Comparison of ENCODE assay signal across 3 fruit fly cellular contexts in the genomic region with DNA sequence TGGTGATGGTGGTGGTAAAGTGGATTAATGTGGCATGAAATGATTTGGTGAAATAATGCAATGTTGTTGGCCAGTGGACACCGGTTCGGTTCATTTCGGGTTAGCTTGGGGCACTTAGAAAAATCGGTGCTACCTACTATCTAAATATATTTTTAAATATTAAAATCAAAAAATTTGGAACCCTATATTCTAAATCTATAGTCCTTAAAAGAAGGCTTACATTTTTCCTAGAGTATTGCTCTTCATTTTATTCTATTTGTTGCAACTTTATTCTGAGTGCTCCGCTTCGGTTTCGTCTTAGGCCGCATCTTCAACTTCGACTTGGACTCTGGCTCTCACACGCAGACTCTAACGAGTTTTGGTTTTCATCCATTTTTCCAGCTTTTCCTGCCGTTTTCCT.
TF ChIP-seq lines count a peak whose summit lies in the region.

No protein-coding gene starts in this region.

- TF ChIP-seq CTCF in whole organism, embryonic (GFP tag; optimal IDR thresholded peaks at IDR 0.05; lab: Kevin White, UChicago) = no peak

TF ChIP-seq in whole organism, embryonic, 481 proteins besides CTCF, POLR2A, EP300 and RAD21:
- TF ChIP-seq sens (GFP tag; lab: Kevin White, UChicago) (peak; percentile 3), gfzf (GFP tag; optimal IDR thresholded peaks at IDR 0.05; lab: Kevin White, UChicago) (no peak), Drgx (GFP tag; IDR thresholded peaks at IDR 0.05; lab: Robert Waterston, UW) (0 out of 2 replicates have a peak, but pooled peaks have one; percentile 18), CG6254 (GFP tag; optimal IDR thresholded peaks at IDR 0.05; lab: Kevin White, UChicago) (no peak), pfk (GFP tag; optimal IDR thresholded peaks at IDR 0.05; lab: Kevin White, UChicago) (no peak), jing (GFP tag; optimal IDR thresholded peaks at IDR 0.05; lab: Kevin White, UChicago) (no peak), gem (tag; optimal IDR thresholded peaks at IDR 0.05; lab: Kevin White, UChicago) (peak; percentile 1)

TF ChIP-seq in whole organism, prepupa, 60 proteins besides CTCF, POLR2A, EP300 and RAD21 (continues in another document):
- TF ChIP-seq CG31627 (GFP tag; optimal IDR thresholded peaks at IDR 0.05; lab: Kevin White, UChicago) (no peak), Sox14 (GFP tag; optimal IDR thresholded peaks at IDR 0.05; lab: Kevin White, UChicago) (no peak), acj6 (GFP tag; optimal IDR thresholded peaks at IDR 0.05; lab: Kevin White, UChicago) (no peak), CG7368 (GFP tag; optimal IDR thresholded peaks at IDR 0.05; lab: Kevin White, UChicago) (no peak), Smox (GFP tag; optimal IDR thresholded peaks at IDR 0.05; lab: Kevin White, UChicago) (no peak), CG15336 (GFP tag; IDR thresholded peaks at IDR 0.05; lab: Robert Waterston, UW) (peak; percentile 56; the same call in 1 of the 2 replicates), CG4318 (GFP tag; optimal IDR thresholded peaks at IDR 0.05; lab: Kevin White, UChicago) (peak; percentile 14), CG34406 (GFP tag; optimal IDR thresholded peaks at IDR 0.05; lab: Kevin White, UChicago) (no peak), dsx (GFP tag; optimal IDR thresholded peaks at IDR 0.05; lab: Kevin White, UChicago; ENCODE audit: poor library complexity, severe bottlenecking) (no peak), CG16779 (tag; optimal IDR thresholded peaks at IDR 0.05; lab: Kevin White, UChicago) (no peak), fd59A (GFP tag; optimal IDR thresholded peaks at IDR 0.05; lab: Kevin White, UChicago) (no peak), CG6163 (GFP tag; IDR thresholded peaks at IDR 0.05; lab: Robert Waterston, UW) (no peak; the same call in 2 of the 3 replicates), topi (GFP tag; optimal IDR thresholded peaks at IDR 0.05; lab: Kevin White, UChicago) (no peak), CG32006 (GFP tag; optimal IDR thresholded peaks at IDR 0.05; lab: Kevin White, UChicago) (peak; percentile 66), CG1621 (tag; optimal IDR thresholded peaks at IDR 0.05; lab: Kevin White, UChicago) (no peak), Eip78C (GFP tag; lab: Kevin White, UChicago) (peak; percentile 18), CG9139 (GFP tag; optimal IDR thresholded peaks at IDR 0.05; lab: Kevin White, UChicago) (no peak), fd85E (GFP tag; optimal IDR thresholded peaks at IDR 0.05; lab: Kevin White, UChicago) (no peak), CG11294 (GFP tag; IDR thresholded peaks at IDR 0.05; lab: Robert Waterston, UW) (no peak), CG6792 (GFP tag; optimal IDR thresholded peaks at IDR 0.05; lab: Kevin White, UChicago) (no peak), CG11762 (GFP tag; optimal IDR thresholded peaks at IDR 0.05; lab: Kevin White, UChicago; ENCODE audit: insufficient read depth) (no peak), dac (GFP tag; optimal IDR thresholded peaks at IDR 0.05; lab: Kevin White, UChicago) (no peak), CG8119 (GFP tag; IDR thresholded peaks at IDR 0.05; lab: Robert Waterston, UW) (peak; percentile 47; the same call in 2 of the 3 replicates), spab (GFP tag; optimal IDR thresholded peaks at IDR 0.05; lab: Kevin White, UChicago) (no peak), esn (GFP tag; optimal IDR thresholded peaks at IDR 0.05; lab: Kevin White, UChicago) (no peak), lz (GFP tag; optimal IDR thresholded peaks at IDR 0.05; lab: Kevin White, UChicago) (no peak), CG6854 (GFP tag; optimal IDR thresholded peaks at IDR 0.05; lab: Kevin White, UChicago) (no peak), CG10669 (GFP tag; optimal IDR thresholded peaks at IDR 0.05; lab: Kevin White, UChicago) (no peak), cyc (GFP tag; optimal IDR thresholded peaks at IDR 0.05; lab: Kevin White, UChicago) (no peak), salr (GFP tag; optimal IDR thresholded peaks at IDR 0.05; lab: Kevin White, UChicago) (no peak), Blimp-1 (GFP tag; optimal IDR thresholded peaks at IDR 0.05; lab: Kevin White, UChicago) (no peak), Hr4 (GFP tag; optimal IDR thresholded peaks at IDR 0.05; lab: Kevin White, UChicago) (no peak), CG8632 (GFP tag; optimal IDR thresholded peaks at IDR 0.05; lab: Kevin White, UChicago) (no peak), Sox102F (GFP tag; optimal IDR thresholded peaks at IDR 0.05; lab: Kevin White, UChicago) (no peak), Lpt (GFP tag; optimal IDR thresholded peaks at IDR 0.05; lab: Kevin White, UChicago) (peak; percentile 31), Sox15 (GFP tag; optimal IDR thresholded peaks at IDR 0.05; lab: Kevin White, UChicago) (no peak), Ets96B (tag; optimal IDR thresholded peaks at IDR 0.05; lab: Kevin White, UChicago) (no peak), net (GFP tag; optimal IDR thresholded peaks at IDR 0.05; lab: Kevin White, UChicago) (no peak), CG6808 (GFP tag; optimal IDR thresholded peaks at IDR 0.05; lab: Kevin White, UChicago) (no peak), achi (GFP tag; optimal IDR thresholded peaks at IDR 0.05; lab: Kevin White, UChicago) (peak; percentile 32), CG11902 (GFP tag; optimal IDR thresholded peaks at IDR 0.05; lab: Kevin White, UChicago) (no peak)

TF ChIP-seq in whole organism, pupa, 21 proteins besides CTCF, POLR2A, EP300 and RAD21:
- 0 out of 2 replicates have a peak, but pooled peaks have one; percentile 26 for TF ChIP-seq CG12605 (GFP tag; IDR thresholded peaks at IDR 0.05; lab: Robert Waterston, UW)
- TF ChIP-seq Pif1B (GFP tag; optimal IDR thresholded peaks at IDR 0.05; lab: Kevin White, UChicago) = no peak
- TF ChIP-seq D1 (tag; optimal IDR thresholded peaks at IDR 0.05; lab: Kevin White, UChicago) = no peak
- TF ChIP-seq CG14655 (GFP tag; optimal IDR thresholded peaks at IDR 0.05; lab: Kevin White, UChicago) = peak; percentile 67
- TF ChIP-seq CG4496 (GFP tag; IDR thresholded peaks at IDR 0.05; lab: Robert Waterston, UW) = peak; percentile 50; the same call in 1 of the 3 replicates
- TF ChIP-seq CG34367 (tag; optimal IDR thresholded peaks at IDR 0.05; lab: Kevin White, UChicago) = no peak
- TF ChIP-seq Ets98B (GFP tag; IDR thresholded peaks at IDR 0.05; lab: Robert Waterston, UW) = 0 out of 2 replicates have a peak, but pooled peaks have one; percentile 12
- no peak for TF ChIP-seq CG10348 (GFP tag; IDR thresholded peaks at IDR 0.05; lab: Robert Waterston, UW)
- TF ChIP-seq gl (tag; optimal IDR thresholded peaks at IDR 0.05; lab: Kevin White, UChicago) = no peak
- no peak for TF ChIP-seq fd96Ca (GFP tag; IDR thresholded peaks at IDR 0.05; lab: Robert Waterston, UW)
- TF ChIP-seq Pif1A (GFP tag; optimal IDR thresholded peaks at IDR 0.05; lab: Kevin White, UChicago) = no peak
- TF ChIP-seq CG8301 (tag; optimal IDR thresholded peaks at IDR 0.05; lab: Kevin White, UChicago) = peak; percentile 56
- no peak for TF ChIP-seq rn (GFP tag; IDR thresholded peaks at IDR 0.05; lab: Robert Waterston, UW)
- TF ChIP-seq CG9948 (tag; optimal IDR thresholded peaks at IDR 0.05; lab: Kevin White, UChicago) = no peak
- TF ChIP-seq CG8159 (tag; optimal IDR thresholded peaks at IDR 0.05; lab: Kevin White, UChicago) = no peak
- TF ChIP-seq CG15710 (tag; optimal IDR thresholded peaks at IDR 0.05; lab: Kevin White, UChicago) = no peak
- no peak for TF ChIP-seq Snoo (tag; optimal IDR thresholded peaks at IDR 0.05; lab: Kevin White, UChicago)
- TF ChIP-seq CG13204 (GFP tag; optimal IDR thresholded peaks at IDR 0.05; lab: Kevin White, UChicago) = no peak
- no peak for TF ChIP-seq EcR (GFP tag; optimal IDR thresholded peaks at IDR 0.05; lab: Kevin White, UChicago)
- TF ChIP-seq CG32121 (GFP tag; IDR thresholded peaks at IDR 0.05; lab: Robert Waterston, UW) = no peak
- TF ChIP-seq CG17806 (tag; optimal IDR thresholded peaks at IDR 0.05; lab: Kevin White, UChicago) = no peak
